Worm (Caenorhabditis elegans) whole organism, early embryonic: ENCODE results near the gene W07G4.7.

Source experiments
- B0310.2 ChIP-seq: sonication (generic microtip); optimal IDR thresholded peaks from 2 replicates; lab custom pipeline; 2016; ENCODE audit warnings: mild to moderate bottlenecking, missing genetic modification characterization, missing compliant biosample characterization
- F13C5.2 ChIP-seq: sonication (generic microtip); optimal IDR thresholded peaks from 2 replicates; lab custom pipeline; 2017; ENCODE audit warnings: mild to moderate bottlenecking, missing genetic modification characterization, inconsistent platforms, missing compliant biosample characterization
- aly-1 ChIP-seq: sonication (generic microtip); optimal IDR thresholded peaks from 2 replicates; lab custom pipeline; 2016; ENCODE audit warnings: missing genetic modification characterization, missing compliant biosample characterization
- ama-1 ChIP-seq: fragments of 150-350 bp; optimal IDR thresholded peaks from 2 replicates; lab custom pipeline; 2014
- ceh-13 ChIP-seq: fragments of 200-800 bp; sonication (Bioruptor generic); optimal IDR thresholded peaks from 2 replicates; lab custom pipeline; 2018; ENCODE audit warnings: mild to moderate bottlenecking, missing genetic modification characterization, missing compliant biosample characterization
- ceh-36 ChIP-seq: sonication (generic microtip); optimal IDR thresholded peaks from 2 replicates; lab custom pipeline; 2016; ENCODE audit warnings: missing genetic modification characterization, inconsistent platforms, missing compliant biosample characterization
- ets-7 ChIP-seq: sonication (generic microtip); optimal IDR thresholded peaks from 2 replicates; lab custom pipeline; 2016; ENCODE audit warnings: missing genotype, missing genetic modification characterization, missing compliant biosample characterization
- flt-1 ChIP-seq: fragments of 200-800 bp; sonication (Bioruptor generic); IDR thresholded peaks from 2 replicates; pipeline ENCODE4 v1.3.6; 2022; ENCODE audit warnings: missing genetic modification characterization, missing compliant biosample characterization
- hmbx-1 ChIP-seq: sonication (generic microtip); optimal IDR thresholded peaks from 2 replicates; lab custom pipeline; 2016; ENCODE audit warnings: mild to moderate bottlenecking, missing genetic modification characterization, missing compliant biosample characterization
- hmg-4 ChIP-seq: fragments of 200-800 bp; sonication (Bioruptor generic); optimal IDR thresholded peaks from 2 replicates; lab custom pipeline; 2018; ENCODE audit warnings: mild to moderate bottlenecking, missing genetic modification characterization, missing compliant biosample characterization
- hnd-1 ChIP-seq: sonication (generic microtip); optimal IDR thresholded peaks from 2 replicates; lab custom pipeline; 2016; ENCODE audit warnings: missing genetic modification characterization, missing compliant biosample characterization
- pes-1 ChIP-seq: fragments of 200-800 bp; sonication (Bioruptor generic); IDR thresholded peaks from 2 replicates; pipeline ENCODE4 v1.3.6; 2022; ENCODE audit warnings: missing genetic modification reagents, missing genetic modification characterization, missing compliant biosample characterization
- scrt-1 ChIP-seq: fragments of 200-800 bp; sonication (Bioruptor generic); IDR thresholded peaks from 2 replicates; pipeline ENCODE4 v1.3.6; 2022; ENCODE audit warnings: missing genetic modification characterization, missing compliant biosample characterization
- sea-1 ChIP-seq: fragments of 200-800 bp; sonication (Bioruptor generic); conservative IDR thresholded peaks from 2 replicates; pipeline ENCODE4 v1.3.6; 2022; ENCODE audit warnings: missing genetic modification characterization, missing compliant biosample characterization
- tbx-11 ChIP-seq: fragments of 200-800 bp; sonication (Bioruptor generic); IDR thresholded peaks from 2 replicates; pipeline ENCODE4 v1.3.6; 2022; ENCODE audit warnings: missing genetic modification characterization, missing compliant biosample characterization
- tbx-37 ChIP-seq: fragments of 200-800 bp; sonication (Bioruptor generic); conservative IDR thresholded peaks from 2 replicates; pipeline ENCODE4 v1.3.6; 2022; ENCODE audit warnings: missing genetic modification reagents, missing genetic modification characterization, missing compliant biosample characterization
- tra-4 ChIP-seq: sonication (generic microtip); optimal IDR thresholded peaks from 2 replicates; lab custom pipeline; 2017; ENCODE audit warnings: missing genetic modification characterization, missing compliant biosample characterization

The W07G4.7 gene

DNA sequence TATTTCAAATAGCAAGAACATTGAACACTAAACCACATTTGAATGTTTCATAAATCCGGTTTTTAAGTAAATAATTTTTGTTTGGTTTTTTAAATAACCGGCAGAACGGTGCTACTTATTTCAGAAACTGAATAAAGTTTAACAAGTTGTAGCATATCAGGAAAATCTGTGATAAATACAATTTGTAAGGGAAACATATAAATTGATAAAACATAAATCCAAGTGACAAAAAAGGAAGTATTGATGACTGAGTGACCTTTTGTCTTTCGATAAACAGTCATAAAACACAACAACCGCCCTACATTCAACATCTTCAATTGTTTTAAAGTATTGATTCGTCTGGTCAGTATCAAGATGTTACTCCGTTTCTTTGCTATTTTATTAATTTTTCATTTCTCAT lies 39.2 kb downstream of the W07G4.7 start, which contains the start of gene far-5:
far-5 (plus strand) TSS at position 301 of the 400 bp plus-strand sequence.
- TF ChIP-seq ets-7 = no peak
- no peak for TF ChIP-seq aly-1
- no peak for TF ChIP-seq ceh-13 (GFP tag; lab: Kevin White, UChicago)
- no peak for TF ChIP-seq ceh-36 (tag; lab: Kevin White, UChicago)
- TF ChIP-seq B0310.2 (tag; lab: Kevin White, UChicago) = no peak
- TF ChIP-seq pes-1 = no peak
- TF ChIP-seq ama-1 (lab: Kevin White, UChicago) = no peak
- TF ChIP-seq hmg-4 (GFP tag; lab: Kevin White, UChicago) = no peak
- no peak for TF ChIP-seq sea-1 (GFP tag; lab: Robert Waterston, UW)
- no peak for TF ChIP-seq hmbx-1
- no peak for TF ChIP-seq hnd-1
- no peak for TF ChIP-seq F13C5.2 (tag; lab: Kevin White, UChicago)
- no peak for TF ChIP-seq flt-1 (GFP tag; lab: Robert Waterston, UW)
- TF ChIP-seq tbx-37 (GFP tag; lab: Robert Waterston, UW) = no peak

DNA sequence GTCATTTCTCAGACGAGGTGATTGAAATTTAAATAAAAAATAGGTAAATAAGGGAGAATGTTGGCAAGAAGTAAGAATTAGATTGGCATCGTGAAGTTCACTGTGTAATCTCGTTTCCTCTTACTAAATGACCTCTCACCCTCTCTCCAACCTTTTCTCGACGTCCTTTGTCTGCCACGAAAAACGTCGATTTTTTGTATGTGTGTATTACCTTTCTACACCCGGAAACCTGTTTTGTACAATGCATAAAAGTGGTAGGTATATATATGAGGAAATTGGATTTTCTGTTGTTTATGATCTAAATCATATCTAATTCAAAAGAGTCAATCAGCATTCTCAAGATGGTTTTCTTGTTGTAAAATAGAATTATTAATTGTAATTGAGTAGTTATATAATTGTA lies 41.6 kb downstream of the W07G4.7 start, which contains the start of the genes F15B9.11 and dsl-7:
F15B9.11 (minus strand) TSS at position 5 of the 400 bp plus-strand sequence.
dsl-7 (plus strand) TSS at position 260 of the 400 bp plus-strand sequence.
- TF ChIP-seq aly-1 (no peak), pes-1 (no peak), sea-1 (GFP tag; lab: Robert Waterston, UW) (no peak), ceh-36 (tag; lab: Kevin White, UChicago) (no peak)

DNA sequence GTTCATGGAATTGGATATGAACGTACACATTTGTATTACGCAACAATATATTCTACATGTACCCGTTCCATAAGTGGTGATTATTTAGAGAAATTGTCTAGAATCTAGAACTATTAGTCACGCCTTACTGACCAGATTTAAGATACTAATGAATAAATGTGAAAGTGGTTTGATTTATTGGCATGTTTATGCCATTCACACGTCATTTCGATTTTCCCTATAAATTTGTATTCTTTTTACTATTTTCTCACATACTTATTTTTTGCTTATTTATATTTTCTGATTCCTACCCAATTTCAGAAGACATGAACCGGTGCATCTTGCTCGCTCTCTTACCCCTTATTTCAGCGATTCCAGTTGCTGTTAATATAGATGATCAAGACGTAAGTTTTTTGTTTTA lies 46.2 kb downstream of the W07G4.7 start, which contains the start of gene F15B9.8:
F15B9.8 (plus strand) TSS at position 301 of the 400 bp plus-strand sequence.
- TF ChIP-seq tbx-11 (GFP tag; lab: Robert Waterston, UW) (no peak), B0310.2 (tag; lab: Kevin White, UChicago) (no peak), flt-1 (GFP tag; lab: Robert Waterston, UW) (no peak), ets-7 (no peak), aly-1 (no peak), scrt-1 (no peak), ceh-13 (GFP tag; lab: Kevin White, UChicago) (no peak), tra-4 (tag; lab: Kevin White, UChicago) (no peak), sea-1 (GFP tag; lab: Robert Waterston, UW) (no peak), F13C5.2 (tag; lab: Kevin White, UChicago) (no peak), hmg-4 (GFP tag; lab: Kevin White, UChicago) (no peak), ama-1 (lab: Kevin White, UChicago) (no peak)

DNA sequence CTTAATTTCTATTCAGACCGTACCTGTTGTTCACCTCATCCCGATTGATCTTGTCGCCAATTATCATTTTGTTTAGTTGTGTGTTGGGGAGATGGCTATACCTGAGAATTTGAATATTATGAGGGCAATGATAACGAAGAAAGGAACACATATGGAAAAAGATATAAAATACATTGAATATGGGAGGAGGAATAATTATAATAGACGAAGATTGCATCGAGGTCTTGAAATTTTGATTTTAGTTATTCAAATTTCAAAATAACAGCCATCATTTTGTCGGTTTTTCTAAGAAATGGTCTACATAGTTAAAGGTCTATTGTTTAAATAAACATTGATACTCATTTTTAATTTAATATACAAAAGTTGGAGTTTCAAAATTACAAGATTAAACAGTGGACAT lies 47.4 kb downstream of the W07G4.7 start, which contains the start of gene shw-3:
shw-3 (minus strand) TSS at position 101 of the 400 bp plus-strand sequence.
- TF ChIP-seq scrt-1 (no peak), B0310.2 (tag; lab: Kevin White, UChicago) (no peak), flt-1 (GFP tag; lab: Robert Waterston, UW) (no peak), hmbx-1 (no peak), F13C5.2 (tag; lab: Kevin White, UChicago) (no peak), sea-1 (GFP tag; lab: Robert Waterston, UW) (no peak), ets-7 (no peak), aly-1 (no peak), pes-1 (no peak), tbx-37 (GFP tag; lab: Robert Waterston, UW) (no peak), hnd-1 (no peak), tbx-11 (GFP tag; lab: Robert Waterston, UW) (no peak), ama-1 (lab: Kevin White, UChicago) (no peak), ceh-13 (GFP tag; lab: Kevin White, UChicago) (no peak), hmg-4 (GFP tag; lab: Kevin White, UChicago) (no peak), tra-4 (tag; lab: Kevin White, UChicago) (no peak), ceh-36 (tag; lab: Kevin White, UChicago) (no peak)
